Fruit fly (Drosophila melanogaster) S2 (cell line): Measurements from ENCODE around the gene ds.

Source experiments
- CG8478 ChIP-seq: fragments of >200 bp; optimal IDR thresholded peaks from 2 replicates; lab custom pipeline; 2018
- CTCF ChIP-seq, 2 experiments: fragments of >200 bp; optimal IDR thresholded peaks; 2 replicates each; lab custom pipeline; 2018

dm6 chr2L:597771-598170 is 117.0 kb downstream of the ds start:
- TF ChIP-seq CG8478 (lab: Kevin White, UChicago), result no peak
- no peak for TF ChIP-seq CTCF (optimal IDR thresholded peaks at IDR 0.05; lab: Kevin White, UChicago)
